Worm (Caenorhabditis elegans): ENCODE results near the gene msp-33.

The msp-33 gene

ce11 chrII:4881727-4882126 is 10.8 kb downstream of the msp-33 start, which contains the start of gene gst-7 (continued):
- TF ChIP-seq nhr-11 (tag; optimal IDR thresholded peaks at IDR 0.05), result peak; percentile 43
- TF ChIP-seq daf-16 (GFP tag; optimal IDR thresholded peaks at IDR 0.05), result no peak
- TF ChIP-seq daf-16 (tag; optimal IDR thresholded peaks at IDR 0.05), result peak; percentile 89
- TF ChIP-seq dmd-6 (GFP tag; IDR thresholded peaks at IDR 0.05), result peak; percentile 73
- peak; percentile 18 for TF ChIP-seq mes-2 (tag; optimal IDR thresholded peaks at IDR 0.05; ENCODE audit: poor library complexity, severe bottlenecking)
- TF ChIP-seq mdl-1 (tag; optimal IDR thresholded peaks at IDR 0.05), result peak in 1 of 2 experiments; percentile 53
- peak; percentile 83 for TF ChIP-seq dve-1 (tag; optimal IDR thresholded peaks at IDR 0.05; ENCODE audit: insufficient read depth)
- TF ChIP-seq saeg-2 (GFP tag; IDR thresholded peaks at IDR 0.05), result no peak
- peak; percentile 68 for TF ChIP-seq php-3 (GFP tag; IDR thresholded peaks at IDR 0.05)
- TF ChIP-seq Y105C5A.15 (GFP tag; IDR thresholded peaks at IDR 0.05), result no peak
- no peak for TF ChIP-seq daf-12 (tag; optimal IDR thresholded peaks at IDR 0.05)
- no peak for TF ChIP-seq duxl-1 (tag; optimal IDR thresholded peaks at IDR 0.05; ENCODE audit: poor library complexity)
- TF ChIP-seq attf-4 (tag; optimal IDR thresholded peaks at IDR 0.05), result no peak
- no peak for TF ChIP-seq zag-1 (tag; optimal IDR thresholded peaks at IDR 0.05)
- TF ChIP-seq egl-27 (tag; optimal IDR thresholded peaks at IDR 0.05), result no peak
- TF ChIP-seq fkh-10 (GFP tag; optimal IDR thresholded peaks at IDR 0.05), result no peak
- no peak for TF ChIP-seq arid-1 (GFP tag; conservative IDR thresholded peaks at IDR 0.05)
- no peak for TF ChIP-seq lin-29 (GFP tag; IDR thresholded peaks at IDR 0.05)
- TF ChIP-seq nhr-28 (tag; optimal IDR thresholded peaks at IDR 0.05), result peak; percentile 97
- no peak for TF ChIP-seq gei-8 (GFP tag; optimal IDR thresholded peaks at IDR 0.05)
- TF ChIP-seq hif-1 (tag; optimal IDR thresholded peaks at IDR 0.05), result peak in 1 of 2 experiments; percentile 11
- TF ChIP-seq vab-7 (GFP tag; IDR thresholded peaks at IDR 0.05), result no peak
- no peak for TF ChIP-seq lin-13 (GFP tag; optimal IDR thresholded peaks at IDR 0.05)
- no peak for TF ChIP-seq lir-3 (tag; optimal IDR thresholded peaks at IDR 0.05)
- no peak for TF ChIP-seq D1046.2 (GFP tag; IDR thresholded peaks at IDR 0.05)
- TF ChIP-seq skn-1 (tag; optimal IDR thresholded peaks at IDR 0.05), result no peak
- TF ChIP-seq Y48G9A.11 (GFP tag; IDR thresholded peaks at IDR 0.05), result no peak
- peak; percentile 77 for TF ChIP-seq cey-2 (tag; optimal IDR thresholded peaks at IDR 0.05; ENCODE audit: borderline replicate concordance, insufficient read depth)
- TF ChIP-seq egl-43 (GFP tag; IDR thresholded peaks at IDR 0.05), result no peak
- no peak for TF ChIP-seq lin-39 (tag; optimal IDR thresholded peaks at IDR 0.05)
- TF ChIP-seq dpl-1 (GFP tag; optimal IDR thresholded peaks at IDR 0.05), result no peak
- no peak for TF ChIP-seq ces-1 (GFP tag; optimal IDR thresholded peaks at IDR 0.05)
- TF ChIP-seq jun-1 (tag; optimal IDR thresholded peaks at IDR 0.05), result no peak
- TF ChIP-seq zip-11 (GFP tag; IDR thresholded peaks at IDR 0.05), result no peak
- no peak for TF ChIP-seq fos-1 (tag; optimal IDR thresholded peaks at IDR 0.05)
- no peak for TF ChIP-seq Y5F2A.4 (GFP tag; optimal IDR thresholded peaks at IDR 0.05)
- no peak for TF ChIP-seq ZK546.5 (tag; optimal IDR thresholded peaks at IDR 0.05)
- TF ChIP-seq F49E8.2 (tag; optimal IDR thresholded peaks at IDR 0.05; ENCODE audit: borderline replicate concordance), result no peak
- TF ChIP-seq ama-1 (optimal IDR thresholded peaks at IDR 0.05), result no peak
- TF ChIP-seq ZK337.2 (GFP tag; IDR thresholded peaks at IDR 0.05), result no peak
- TF ChIP-seq nhr-76 (tag; optimal IDR thresholded peaks at IDR 0.05), result no peak
- TF ChIP-seq zfp-3 (GFP tag; conservative IDR thresholded peaks at IDR 0.05), result no peak
- no peak for TF ChIP-seq unc-39 (tag; optimal IDR thresholded peaks at IDR 0.05)
- no peak for TF ChIP-seq spr-1 (tag; optimal IDR thresholded peaks at IDR 0.05)
- no peak for TF ChIP-seq daf-19 (GFP tag; conservative IDR thresholded peaks at IDR 0.05)
- TF ChIP-seq T26A8.4 (GFP tag; IDR thresholded peaks at IDR 0.05), result no peak
- no peak for TF ChIP-seq F37D6.2 (tag; optimal IDR thresholded peaks at IDR 0.05)
- TF ChIP-seq dmd-8 (GFP tag; IDR thresholded peaks at IDR 0.05), result no peak
- no peak for TF ChIP-seq pha-4 (GFP tag; IDR thresholded peaks at IDR 0.05)
- peak; percentile 37 for TF ChIP-seq pha-4 (tag; optimal IDR thresholded peaks at IDR 0.05)
- TF ChIP-seq Y75B8A.6 (GFP tag; IDR thresholded peaks at IDR 0.05), result no peak
- TF ChIP-seq nhr-25 (tag; optimal IDR thresholded peaks at IDR 0.05; ENCODE audit: borderline replicate concordance, insufficient read depth), result no peak

All from whole organism, L4 larva.